Worm (Caenorhabditis elegans) whole organism, mixed stage, embryonic: ENCODE measurements around the gene oac-48.

Experiments used
- mep-1 ChIP-seq: fragments of 150-350 bp; optimal IDR thresholded peaks from 2 replicates; lab custom pipeline; 2017; ENCODE audit warnings: missing biosample characterization, missing genetic modification reagents, missing genetic modification characterization, inconsistent platforms
- unc-62 ChIP-seq: fragments of 150-350 bp; optimal IDR thresholded peaks from 2 replicates; lab custom pipeline; 2014; ENCODE audit warnings: missing biosample characterization, missing genetic modification reagents, missing genetic modification characterization

DNA sequence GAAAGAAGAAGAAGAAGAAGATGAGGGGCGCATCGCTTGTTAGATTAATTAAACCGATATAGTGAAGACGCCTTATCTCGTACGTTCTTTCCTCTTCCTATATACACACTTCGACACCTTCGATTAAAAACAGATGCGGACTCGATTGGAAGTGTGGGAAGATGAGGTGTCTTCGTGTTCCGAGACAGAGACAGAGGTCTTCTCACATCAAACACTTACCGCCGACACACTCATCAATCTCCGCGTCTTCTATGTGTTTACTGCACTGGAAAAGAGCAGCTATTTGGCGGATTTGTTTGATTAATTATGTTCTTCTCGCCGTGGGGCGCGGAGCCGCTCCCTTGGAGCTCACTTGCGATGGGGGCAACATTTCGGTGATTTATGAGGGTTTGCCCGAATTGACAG, 25.8 kb downstream of the oac-48 start:
- no peak for TF ChIP-seq mep-1 (tag; lab: Kevin White, UChicago)
- TF ChIP-seq unc-62 (GFP tag; lab: Kevin White, UChicago) = peak; percentile 98
